Worm (Caenorhabditis elegans) whole organism, L3 larva: ENCODE data around the gene H38K22.7.

Experiments
- R02D3.7 ChIP-seq: fragments of 150-350 bp; optimal IDR thresholded peaks from 2 replicates; lab custom pipeline; 2014; ENCODE audit warnings: missing biosample characterization, missing genetic modification characterization
- aly-2 ChIP-seq: fragments of 150-350 bp; optimal IDR thresholded peaks from 2 replicates; lab custom pipeline; 2014; ENCODE audit warnings: missing biosample characterization, missing genetic modification characterization
- ceh-28 ChIP-seq: fragments of 150-350 bp; optimal IDR thresholded peaks from 2 replicates; lab custom pipeline; 2014; ENCODE audit warnings: missing biosample characterization, missing genetic modification reagents, missing genetic modification characterization
- ceh-82 ChIP-seq: fragments of 150-350 bp; optimal IDR thresholded peaks from 2 replicates; lab custom pipeline; 2014; ENCODE audit warnings: missing biosample characterization, missing genetic modification characterization
- ceh-9 ChIP-seq: sonication (generic microtip); optimal IDR thresholded peaks from 2 replicates; lab custom pipeline; 2018; ENCODE audit warnings: missing biosample characterization, missing genetic modification characterization
- daf-12 ChIP-seq: fragments of 150-350 bp; optimal IDR thresholded peaks from 2 replicates; lab custom pipeline; 2014; ENCODE audit warnings: missing biosample characterization, missing genetic modification reagents, missing genetic modification characterization
- egl-27 ChIP-seq: sonication (generic microtip); optimal IDR thresholded peaks from 4 replicates; lab custom pipeline; 2017; ENCODE audit warnings: missing biosample characterization, missing genetic modification reagents, missing genetic modification characterization
- elt-1 ChIP-seq: fragments of 150-350 bp; optimal IDR thresholded peaks from 2 replicates; lab custom pipeline; 2014; ENCODE audit warnings: missing biosample characterization, missing genetic modification characterization
- elt-2 ChIP-seq: sonication (generic microtip); optimal IDR thresholded peaks from 2 replicates; lab custom pipeline; 2016; ENCODE audit warnings: missing genetic modification reagents, mild to moderate bottlenecking, missing genetic modification characterization, missing compliant biosample characterization
- elt-3 ChIP-seq, 3 experiments: fragments of 150-350 bp in 1 of 3; sonication (generic microtip) in 2 of 3; optimal IDR thresholded peaks; 2 replicates in 2 of 3; 4 replicates in 1 of 3; lab custom pipeline; 2014 to 2017; ENCODE audit warnings: missing biosample characterization in 3 of 3, missing genetic modification characterization in 3 of 3
- fkh-10 ChIP-seq: sonication (generic microtip); optimal IDR thresholded peaks from 2 replicates; lab custom pipeline; 2017; ENCODE audit warnings: missing biosample characterization, missing genetic modification reagents, missing genetic modification characterization
- fos-1 ChIP-seq: fragments of 150-350 bp; optimal IDR thresholded peaks from 2 replicates; lab custom pipeline; 2014; ENCODE audit warnings: missing biosample characterization, missing genetic modification characterization
- hmg-11 ChIP-seq: sonication (generic microtip); optimal IDR thresholded peaks from 2 replicates; lab custom pipeline; 2016; ENCODE audit warnings: missing genetic modification characterization, missing compliant biosample characterization
- jun-1 ChIP-seq: fragments of 150-350 bp; optimal IDR thresholded peaks from 2 replicates; lab custom pipeline; 2014; ENCODE audit warnings: missing biosample characterization, missing genetic modification reagents, missing genetic modification characterization
- lin-15B ChIP-seq: fragments of 150-350 bp; optimal IDR thresholded peaks from 2 replicates; lab custom pipeline; 2014; ENCODE audit warnings: missing biosample characterization, missing genetic modification characterization
- lsy-12 ChIP-seq: sonication (generic microtip); optimal IDR thresholded peaks from 2 replicates; lab custom pipeline; 2016; ENCODE audit warnings: mild to moderate bottlenecking, missing genetic modification characterization, missing compliant biosample characterization
- mdl-1 ChIP-seq: fragments of 150-350 bp; optimal IDR thresholded peaks from 2 replicates; lab custom pipeline; 2014; ENCODE audit warnings: missing biosample characterization, missing genetic modification characterization
- mml-1 ChIP-seq: fragments of 150-350 bp; sonication (generic microtip); optimal IDR thresholded peaks from 3 replicates; lab custom pipeline; 2014; ENCODE audit warnings: missing biosample characterization, missing genetic modification characterization
- nfya-1 ChIP-seq: sonication (generic microtip); optimal IDR thresholded peaks from 2 replicates; lab custom pipeline; 2017; ENCODE audit warnings: missing genetic modification characterization, mild to moderate bottlenecking, missing compliant biosample characterization, antibody characterized with exemption, moderate library complexity; ENCODE audit not compliant: insufficient read depth
- nhr-11 ChIP-seq: fragments of 150-350 bp; optimal IDR thresholded peaks from 2 replicates; lab custom pipeline; 2014; ENCODE audit warnings: missing biosample characterization, missing genetic modification characterization
- nhr-12 ChIP-seq: fragments of 150-350 bp; optimal IDR thresholded peaks from 2 replicates; lab custom pipeline; 2014; ENCODE audit warnings: missing biosample characterization, missing genetic modification characterization
- nhr-237 ChIP-seq: fragments of 150-350 bp; optimal IDR thresholded peaks from 2 replicates; lab custom pipeline; 2014; ENCODE audit warnings: missing biosample characterization, missing genetic modification characterization
- nhr-25 ChIP-seq: sonication (generic microtip); optimal IDR thresholded peaks from 2 replicates; lab custom pipeline; 2017; ENCODE audit warnings: missing biosample characterization, missing genetic modification characterization
- nhr-28 ChIP-seq: fragments of 150-350 bp; optimal IDR thresholded peaks from 2 replicates; lab custom pipeline; 2014; ENCODE audit warnings: missing biosample characterization, missing genetic modification characterization
- nhr-67 ChIP-seq: fragments of 150-350 bp; optimal IDR thresholded peaks from 2 replicates; lab custom pipeline; 2014; ENCODE audit warnings: missing biosample characterization, missing genetic modification characterization
- nhr-77 ChIP-seq: fragments of 150-350 bp; optimal IDR thresholded peaks from 2 replicates; lab custom pipeline; 2014; ENCODE audit warnings: missing biosample characterization, missing genetic modification characterization
- pha-4 ChIP-seq: fragments of 150-350 bp; optimal IDR thresholded peaks from 2 replicates; lab custom pipeline; 2014; ENCODE audit warnings: missing biosample characterization, missing genetic modification reagents, missing genetic modification characterization
- sea-2 ChIP-seq: fragments of 150-350 bp; sonication (generic microtip); optimal IDR thresholded peaks from 4 replicates; lab custom pipeline; 2014; ENCODE audit warnings: missing biosample characterization, missing genetic modification reagents, missing genetic modification characterization
- skn-1 ChIP-seq: fragments of 150-350 bp; optimal IDR thresholded peaks from 2 replicates; lab custom pipeline; 2014; ENCODE audit warnings: missing biosample characterization, missing genetic modification characterization
- snpc-4 ChIP-seq: fragments of 150-350 bp; optimal IDR thresholded peaks from 2 replicates; lab custom pipeline; 2014; ENCODE audit warnings: missing biosample characterization, missing genetic modification characterization
- tbx-2 ChIP-seq: sonication (generic microtip); optimal IDR thresholded peaks from 2 replicates; lab custom pipeline; 2016; ENCODE audit warnings: mild to moderate bottlenecking, missing genetic modification characterization, missing compliant biosample characterization
- unc-39 ChIP-seq: sonication (generic microtip); optimal IDR thresholded peaks from 4 replicates; lab custom pipeline; 2017; ENCODE audit warnings: missing biosample characterization, missing genetic modification characterization
- unc-62 ChIP-seq: fragments of 150-350 bp; sonication (generic microtip); optimal IDR thresholded peaks from 4 replicates; lab custom pipeline; 2014; ENCODE audit warnings: missing biosample characterization, missing genetic modification reagents, missing genetic modification characterization
- ztf-11 ChIP-seq: fragments of 150-350 bp; optimal IDR thresholded peaks from 2 replicates; lab custom pipeline; 2014; ENCODE audit warnings: missing biosample characterization, missing genetic modification characterization
- ztf-4 ChIP-seq: fragments of 150-350 bp; optimal IDR thresholded peaks from 2 replicates; lab custom pipeline; 2014; ENCODE audit warnings: missing biosample characterization, missing genetic modification characterization

The H38K22.7 gene

ce11 chrIII:4321399-4321798 lies at the start of gene H38K22.7:
H38K22.7 (plus strand) TSS chrIII:4321699.
- no peak for TF ChIP-seq unc-39
- no peak for TF ChIP-seq nhr-11 (tag; lab: Kevin White, UChicago)
- no peak for TF ChIP-seq elt-2 (tag; lab: Kevin White, UChicago)
- no peak for TF ChIP-seq mml-1 (tag; lab: Kevin White, UChicago)

- TF ChIP-seq nhr-77 (no peak), mml-1 (tag; lab: Kevin White, UChicago) (peak; percentile 43)
Observed at ce11 chrIII:4272864-4273263, 48.6 kb upstream of the H38K22.7 start.

- TF ChIP-seq mml-1 (tag; lab: Kevin White, UChicago) (peak; percentile 27), nhr-77 (no peak), ceh-82 (tag; lab: Kevin White, UChicago) (no peak), skn-1 (tag; lab: Kevin White, UChicago) (no peak)
Observed at ce11 chrIII:4274524-4274923, 47.0 kb upstream of the H38K22.7 start.

ce11 chrIII:4275704-4276103 lies 45.8 kb upstream of the H38K22.7 start:
- TF ChIP-seq fos-1 = no peak
- peak; percentile 17 for TF ChIP-seq lin-15B
- no peak for TF ChIP-seq fkh-10 (GFP tag; lab: Kevin White, UChicago)
- peak; percentile 98 for TF ChIP-seq nfya-1 (tag; lab: Kevin White, UChicago)

ce11 chrIII:4276277-4276676 lies 45.2 kb upstream of the H38K22.7 start:
- TF ChIP-seq mdl-1 (tag; lab: Kevin White, UChicago) (no peak), hmg-11 (tag; lab: Kevin White, UChicago) (no peak), tbx-2 (tag; lab: Kevin White, UChicago) (no peak), nhr-25 (no peak), ztf-11 (tag; lab: Kevin White, UChicago) (no peak), sea-2 (GFP tag; lab: Kevin White, UChicago) (no peak), ceh-82 (tag; lab: Kevin White, UChicago) (no peak), fos-1 (no peak), unc-62 (no peak), ceh-28 (tag; lab: Kevin White, UChicago) (no peak), nhr-77 (no peak), skn-1 (tag; lab: Kevin White, UChicago) (no peak), ztf-4 (no peak), snpc-4 (tag; lab: Kevin White, UChicago) (no peak), egl-27 (tag; lab: Kevin White, UChicago) (no peak), elt-2 (tag; lab: Kevin White, UChicago) (no peak), pha-4 (tag; lab: Kevin White, UChicago) (no peak), jun-1 (no peak), elt-3 (tag; optimal IDR thresholded peaks at IDR 0.05; lab: Kevin White, UChicago) (no peak), daf-12 (tag; lab: Kevin White, UChicago) (no peak)

ce11 chrIII:4277762-4278161 lies 43.7 kb upstream of the H38K22.7 start:
- TF ChIP-seq mml-1 (tag; lab: Kevin White, UChicago) (no peak), elt-2 (tag; lab: Kevin White, UChicago) (no peak), ceh-9 (tag; lab: Kevin White, UChicago) (no peak), fos-1 (no peak)

ce11 chrIII:4278203-4278602 lies 43.3 kb upstream of the H38K22.7 start:
- no peak for TF ChIP-seq mml-1 (tag; lab: Kevin White, UChicago)
- no peak for TF ChIP-seq fos-1
- TF ChIP-seq nhr-67 (tag; lab: Kevin White, UChicago) = no peak
- TF ChIP-seq unc-39 = no peak
- no peak for TF ChIP-seq egl-27 (tag; lab: Kevin White, UChicago)
- TF ChIP-seq ceh-9 (tag; lab: Kevin White, UChicago) = no peak
- no peak for TF ChIP-seq R02D3.7
- no peak for TF ChIP-seq unc-62
- TF ChIP-seq nhr-237 (tag; lab: Kevin White, UChicago) = no peak
- no peak for TF ChIP-seq lsy-12
- no peak for TF ChIP-seq elt-1 (tag; lab: Kevin White, UChicago)
- no peak for TF ChIP-seq nhr-12 (tag; lab: Kevin White, UChicago)
- TF ChIP-seq nhr-28 (tag; lab: Kevin White, UChicago) = no peak
- no peak for TF ChIP-seq ztf-4
- no peak for TF ChIP-seq aly-2
- no peak for TF ChIP-seq ceh-82 (tag; lab: Kevin White, UChicago)
- TF ChIP-seq jun-1 = no peak
- no peak for TF ChIP-seq ceh-28 (tag; lab: Kevin White, UChicago)
- TF ChIP-seq, all 47 proteins: peak for 0
